Worm (Caenorhabditis elegans) whole organism, mixed stage, embryonic: ENCODE results near the gene F35F10.5.

Source experiments
- M03D4.4 ChIP-seq: sonication (generic microtip); optimal IDR thresholded peaks from 2 replicates; lab custom pipeline; 2017; ENCODE audit warnings: mild to moderate bottlenecking, missing genetic modification characterization, missing compliant biosample characterization
- bed-3 ChIP-seq: fragments of 200-800 bp; sonication (Bioruptor generic); optimal IDR thresholded peaks from 3 replicates; lab custom pipeline; 2018; ENCODE audit warnings: mild to moderate bottlenecking, missing genetic modification characterization, moderate library complexity, missing compliant biosample characterization
- ceh-39 ChIP-seq: fragments of 150-350 bp; optimal IDR thresholded peaks from 2 replicates; lab custom pipeline; 2014; ENCODE audit warnings: missing biosample characterization, missing genetic modification characterization
- ces-1 ChIP-seq: fragments of 150-350 bp; optimal IDR thresholded peaks from 2 replicates; lab custom pipeline; 2014; ENCODE audit warnings: missing biosample characterization, missing genetic modification reagents, missing genetic modification characterization
- elt-3 ChIP-seq: fragments of 150-350 bp; optimal IDR thresholded peaks from 2 replicates; lab custom pipeline; 2014; ENCODE audit warnings: missing biosample characterization, missing genetic modification characterization
- lin-13 ChIP-seq: fragments of 150-350 bp; optimal IDR thresholded peaks from 2 replicates; lab custom pipeline; 2014; ENCODE audit warnings: missing biosample characterization, missing genetic modification characterization
- mep-1 ChIP-seq: fragments of 150-350 bp; optimal IDR thresholded peaks from 2 replicates; lab custom pipeline; 2017; ENCODE audit warnings: missing biosample characterization, missing genetic modification reagents, missing genetic modification characterization, inconsistent platforms
- pha-4 ChIP-seq: fragments of 150-350 bp; optimal IDR thresholded peaks from 2 replicates; lab custom pipeline; 2018; ENCODE audit warnings: missing biosample characterization, missing genetic modification reagents, missing genetic modification characterization

ce11 chrV:3315308-3315707 lies 30.6 kb downstream of the F35F10.5 start, which contains the start of gene arrd-19:
- TF ChIP-seq mep-1 (tag; lab: Kevin White, UChicago) (peak; percentile 4), ces-1 (GFP tag; lab: Kevin White, UChicago) (no peak), bed-3 (GFP tag; lab: Kevin White, UChicago) (no peak), ceh-39 (tag; lab: Kevin White, UChicago) (no peak), M03D4.4 (no peak), pha-4 (tag; lab: Kevin White, UChicago) (no peak), elt-3 (no peak), lin-13 (tag; lab: Kevin White, UChicago) (no peak)
